Worm (Caenorhabditis elegans): ENCODE data around the gene cox-17.
A peak's percentile ranks its signal among the peaks of the same experiment; 100 is the strongest.

Gene cox-17

ce11 chrIII:235115-235514 lies 44.3 kb downstream of the cox-17 start:
- TF ChIP-seq nhr-11 (tag; optimal IDR thresholded peaks at IDR 0.05) (no peak), pat-9 (tag; optimal IDR thresholded peaks at IDR 0.05) (peak; percentile 38), ceh-31 (tag; optimal IDR thresholded peaks at IDR 0.05) (no peak), unc-86 (tag; optimal IDR thresholded peaks at IDR 0.05) (no peak), Y22D7AL.16 (tag; optimal IDR thresholded peaks at IDR 0.05) (no peak), elt-4 (tag; optimal IDR thresholded peaks at IDR 0.05) (no peak), syd-9 (tag; optimal IDR thresholded peaks at IDR 0.05) (no peak), tbx-2 (tag; optimal IDR thresholded peaks at IDR 0.05) (no peak), unc-55 (GFP tag; optimal IDR thresholded peaks at IDR 0.05) (no peak), ama-1 (optimal IDR thresholded peaks at IDR 0.05) (no peak), ceh-18 (tag; optimal IDR thresholded peaks at IDR 0.05) (no peak), pag-3 (tag; optimal IDR thresholded peaks at IDR 0.05; ENCODE audit: borderline replicate concordance) (no peak), elt-2 (tag; optimal IDR thresholded peaks at IDR 0.05) (peak; percentile 32), ceh-45 (GFP tag; IDR thresholded peaks at IDR 0.05) (no peak), sdc-2 (tag; optimal IDR thresholded peaks at IDR 0.05) (no peak), madf-2 (tag; optimal IDR thresholded peaks at IDR 0.05) (no peak), unc-3 (GFP tag; conservative IDR thresholded peaks at IDR 0.05) (no peak), unc-3 (tag; optimal IDR thresholded peaks at IDR 0.05) (no peak), eyg-1 (tag; optimal IDR thresholded peaks at IDR 0.05) (no peak), tbx-7 (tag; optimal IDR thresholded peaks at IDR 0.05) (no peak), K02D7.2 (tag; optimal IDR thresholded peaks at IDR 0.05) (no peak), dve-1 (tag; optimal IDR thresholded peaks at IDR 0.05) (no peak), ceh-30 (tag; optimal IDR thresholded peaks at IDR 0.05) (peak; percentile 15), ahr-1 (tag; optimal IDR thresholded peaks at IDR 0.05) (no peak), ceh-24 (tag; optimal IDR thresholded peaks at IDR 0.05) (no peak), pros-1 (tag; optimal IDR thresholded peaks at IDR 0.05) (no peak), pax-1 (tag; optimal IDR thresholded peaks at IDR 0.05) (no peak), mec-3 (tag; optimal IDR thresholded peaks at IDR 0.05; ENCODE audit: borderline replicate concordance) (no peak), F13H6.1 (tag; optimal IDR thresholded peaks at IDR 0.05) (no peak), ets-4 (tag; optimal IDR thresholded peaks at IDR 0.05) (no peak), che-1 (tag; optimal IDR thresholded peaks at IDR 0.05) (no peak), unc-42 (tag; optimal IDR thresholded peaks at IDR 0.05) (peak; percentile 42), fax-1 (tag; optimal IDR thresholded peaks at IDR 0.05) (no peak), ceh-14 (tag; optimal IDR thresholded peaks at IDR 0.05) (peak; percentile 1), hlh-30 (tag; optimal IDR thresholded peaks at IDR 0.05; ENCODE audit: insufficient read depth) (no peak), ttx-3 (tag; optimal IDR thresholded peaks at IDR 0.05) (no peak), ceh-22 (tag; optimal IDR thresholded peaks at IDR 0.05) (no peak), K09A11.1 (tag; optimal IDR thresholded peaks at IDR 0.05; ENCODE audit: insufficient read depth) (no peak), odd-2 (tag; optimal IDR thresholded peaks at IDR 0.05) (no peak), ceh-2 (tag; optimal IDR thresholded peaks at IDR 0.05) (no peak), dmd-4 (tag; optimal IDR thresholded peaks at IDR 0.05; ENCODE audit: borderline replicate concordance) (no peak), zip-5 (tag; optimal IDR thresholded peaks at IDR 0.05) (no peak)

- TF ChIP-seq tbx-7 (tag; optimal IDR thresholded peaks at IDR 0.05) (no peak), syd-9 (tag; optimal IDR thresholded peaks at IDR 0.05) (no peak), npax-4 (tag; optimal IDR thresholded peaks at IDR 0.05) (no peak), pha-2 (tag; optimal IDR thresholded peaks at IDR 0.05) (no peak), unc-55 (GFP tag; optimal IDR thresholded peaks at IDR 0.05) (no peak), lin-11 (tag; optimal IDR thresholded peaks at IDR 0.05) (no peak), rnt-1 (tag; optimal IDR thresholded peaks at IDR 0.05) (no peak), unc-3 (GFP tag; conservative IDR thresholded peaks at IDR 0.05) (no peak), unc-3 (tag; optimal IDR thresholded peaks at IDR 0.05) (no peak)
Measured at ce11 chrIII:235544-235943, 44.8 kb downstream of the cox-17 start, which contains the start of gene hpo-29. Gene hpo-29, plus strand, starts transcription at chrIII:235844.
